Worm (Caenorhabditis elegans) whole organism, young adult: ENCODE results near the gene C04A2.15.

ENCODE experiments used
- B0035.1 ChIP-seq: sonication (generic microtip); optimal IDR thresholded peaks from 2 replicates; lab custom pipeline; 2016; ENCODE audit warnings: missing genetic modification characterization, mild to moderate bottlenecking, missing compliant biosample characterization, missing genotype, missing genetic modification reagents
- bed-1 ChIP-seq: fragments of 200-800 bp; sonication (Bioruptor generic); IDR thresholded peaks from 2 replicates; pipeline ENCODE4 v1.3.6; 2022; ENCODE audit warnings: missing genetic modification reagents, missing genetic modification characterization, missing compliant biosample characterization
- ccch-3 ChIP-seq: fragments of 200-800 bp; sonication (Bioruptor generic); optimal IDR thresholded peaks from 2 replicates; lab custom pipeline; 2018; ENCODE audit warnings: mild to moderate bottlenecking, missing genetic modification characterization, missing compliant biosample characterization
- ceh-58 ChIP-seq: fragments of 200-800 bp; sonication (Bioruptor generic); IDR thresholded peaks from 2 replicates; pipeline ENCODE4 v1.3.6; 2022; ENCODE audit warnings: missing genetic modification characterization, missing compliant biosample characterization
- hlh-26 ChIP-seq: fragments of 200-800 bp; sonication (Bioruptor generic); conservative IDR thresholded peaks from 2 replicates; pipeline ENCODE4 v1.3.6; 2022; ENCODE audit warnings: missing genetic modification reagents, missing genetic modification characterization, missing compliant biosample characterization
- lsl-1 ChIP-seq: fragments of 200-800 bp; sonication (Bioruptor generic); optimal IDR thresholded peaks from 2 replicates; lab custom pipeline; 2018; ENCODE audit warnings: mild to moderate bottlenecking, missing genetic modification characterization, moderate library complexity, missing compliant biosample characterization
- lsy-27 ChIP-seq: sonication (generic microtip); optimal IDR thresholded peaks from 2 replicates; lab custom pipeline; 2017; ENCODE audit warnings: missing genetic modification characterization, mild to moderate bottlenecking, missing compliant biosample characterization, antibody characterized with exemption, missing genotype, borderline replicate concordance; ENCODE audit not compliant: insufficient read depth
- madf-8 ChIP-seq: fragments of 200-800 bp; sonication (Bioruptor generic); conservative IDR thresholded peaks from 2 replicates; pipeline ENCODE4 v1.3.6; 2022; ENCODE audit warnings: missing genetic modification reagents, missing genetic modification characterization, missing compliant biosample characterization
- tlf-1 ChIP-seq: fragments of 200-800 bp; sonication (Bioruptor generic); optimal IDR thresholded peaks from 2 replicates; lab custom pipeline; 2018; ENCODE audit warnings: mild to moderate bottlenecking, missing genetic modification characterization, missing compliant biosample characterization
- unc-130 ChIP-seq: sonication (generic microtip); optimal IDR thresholded peaks from 2 replicates; lab custom pipeline; 2016; ENCODE audit warnings: missing genetic modification reagents, missing genetic modification characterization, missing compliant biosample characterization

DNA sequence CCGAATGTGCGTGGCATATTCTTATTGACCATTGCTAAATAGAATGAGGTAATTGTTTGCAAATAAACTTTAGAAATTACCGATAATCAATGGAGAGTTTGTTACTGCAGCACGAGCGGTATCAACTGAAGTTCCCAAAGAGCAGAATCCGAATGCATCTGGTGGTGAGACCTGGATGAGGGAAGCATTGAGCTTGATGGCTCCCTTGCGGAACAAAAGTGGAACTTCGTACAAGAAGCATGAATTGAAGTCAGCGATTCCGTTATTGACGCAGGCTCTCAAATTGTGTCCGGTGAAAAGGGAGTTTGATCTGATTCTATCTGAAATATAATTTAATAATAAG, 37.5 kb downstream of the C04A2.15 start:
- no peak for TF ChIP-seq unc-130
- no peak for TF ChIP-seq madf-8 (GFP tag; lab: Robert Waterston, UW)
- TF ChIP-seq ceh-58 (GFP tag; lab: Robert Waterston, UW), result no peak
- TF ChIP-seq bed-1 (GFP tag; lab: Robert Waterston, UW), result no peak
- TF ChIP-seq lsy-27 (tag; lab: Kevin White, UChicago), result no peak
- no peak for TF ChIP-seq hlh-26
- TF ChIP-seq ccch-3 (GFP tag; lab: Kevin White, UChicago), result no peak
- no peak for TF ChIP-seq lsl-1
- no peak for TF ChIP-seq tlf-1 (GFP tag; lab: Kevin White, UChicago)
- no peak for TF ChIP-seq B0035.1 (tag; lab: Kevin White, UChicago)
